Worm (Caenorhabditis elegans) whole organism, young adult: Measurements from ENCODE around the gene best-18.

Experiments used
- B0019.2 ChIP-seq: fragments of 200-800 bp; sonication (Bioruptor generic); conservative IDR thresholded peaks from 2 replicates; pipeline ENCODE4 v1.3.6; 2022; ENCODE audit warnings: missing genetic modification reagents, missing genetic modification characterization, missing compliant biosample characterization
- F10E7.11 ChIP-seq: sonication (generic microtip); optimal IDR thresholded peaks from 2 replicates; lab custom pipeline; 2017; ENCODE audit warnings: mild to moderate bottlenecking, missing genetic modification characterization, moderate library complexity, missing compliant biosample characterization
- F22D6.2 ChIP-seq: sonication (generic microtip); optimal IDR thresholded peaks from 2 replicates; lab custom pipeline; 2016; ENCODE audit warnings: mild to moderate bottlenecking, missing genetic modification characterization, missing compliant biosample characterization
- F49E8.2 ChIP-seq: sonication (generic microtip); optimal IDR thresholded peaks from 3 replicates; lab custom pipeline; 2017; ENCODE audit warnings: missing genetic modification characterization, mild to moderate bottlenecking, missing compliant biosample characterization, antibody characterized with exemption, moderate library complexity; ENCODE audit not compliant: insufficient read depth
- F52B5.7 ChIP-seq: sonication (generic microtip); optimal IDR thresholded peaks from 2 replicates; lab custom pipeline; 2016; ENCODE audit warnings: mild to moderate bottlenecking, missing genetic modification characterization, missing compliant biosample characterization
- T07F8.4 ChIP-seq: sonication (generic microtip); optimal IDR thresholded peaks from 2 replicates; lab custom pipeline; 2016; ENCODE audit warnings: mild to moderate bottlenecking, missing genetic modification characterization, moderate library complexity, missing compliant biosample characterization
- Y79H2A.3 ChIP-seq: fragments of 200-800 bp; sonication (Bioruptor generic); conservative IDR thresholded peaks from 2 replicates; pipeline ENCODE4 v1.3.6; 2022; ENCODE audit warnings: missing genetic modification reagents, missing genetic modification characterization, missing compliant biosample characterization
- ama-1 ChIP-seq, 3 experiments: fragments of 150-350 bp in 1 of 3; sonication (generic microtip) in 2 of 3; optimal IDR thresholded peaks; 2 replicates each; lab custom pipeline; 2014 to 2018; ENCODE audit warnings: missing biosample characterization in 2 of 3, missing genetic modification characterization in 2 of 3, missing genetic modification reagents in 2 of 3
- attf-5 ChIP-seq: fragments of 200-800 bp; sonication (Bioruptor generic); optimal IDR thresholded peaks from 2 replicates; lab custom pipeline; 2018; ENCODE audit warnings: mild to moderate bottlenecking, missing genetic modification characterization, missing compliant biosample characterization
- bed-1 ChIP-seq: fragments of 200-800 bp; sonication (Bioruptor generic); IDR thresholded peaks from 2 replicates; pipeline ENCODE4 v1.3.6; 2022; ENCODE audit warnings: missing genetic modification reagents, missing genetic modification characterization, missing compliant biosample characterization
- ceh-40 ChIP-seq: fragments of 200-800 bp; sonication (Bioruptor generic); IDR thresholded peaks from 2 replicates; pipeline ENCODE4 v1.3.6; 2022; ENCODE audit warnings: missing genetic modification characterization, missing compliant biosample characterization
- ceh-79 ChIP-seq: sonication (generic microtip); optimal IDR thresholded peaks from 2 replicates; lab custom pipeline; 2017; ENCODE audit warnings: mild to moderate bottlenecking, missing genetic modification characterization, missing compliant biosample characterization
- chd-7 ChIP-seq: sonication (generic microtip); optimal IDR thresholded peaks from 2 replicates; lab custom pipeline; 2016; ENCODE audit warnings: mild to moderate bottlenecking, missing genetic modification characterization, moderate library complexity, missing compliant biosample characterization
- dpff-1 ChIP-seq: sonication (generic microtip); optimal IDR thresholded peaks from 2 replicates; lab custom pipeline; 2017; ENCODE audit warnings: mild to moderate bottlenecking, missing genetic modification characterization, missing compliant biosample characterization
- gei-17 ChIP-seq: fragments of 200-800 bp; sonication (Bioruptor generic); optimal IDR thresholded peaks from 2 replicates; lab custom pipeline; 2018; ENCODE audit warnings: mild to moderate bottlenecking, missing genetic modification characterization, missing compliant biosample characterization
- lag-1 ChIP-seq: fragments of 200-800 bp; sonication (Bioruptor generic); IDR thresholded peaks from 2 replicates; pipeline ENCODE4 v1.3.6; 2022; ENCODE audit warnings: missing genetic modification reagents, missing genetic modification characterization, missing compliant biosample characterization
- let-526 ChIP-seq: fragments of 200-800 bp; sonication (Bioruptor generic); IDR thresholded peaks from 2 replicates; pipeline ENCODE4 v1.3.6; 2022; ENCODE audit warnings: missing genetic modification reagents, missing genetic modification characterization, missing compliant biosample characterization
- let-607 ChIP-seq, 2 experiments: fragments of 200-800 bp in 1 of 2; sonication (Bioruptor generic) in 1 of 2; sonication (generic microtip) in 1 of 2; optimal IDR thresholded peaks; 2 replicates each; lab custom pipeline; 2016 to 2018; ENCODE audit warnings: mild to moderate bottlenecking in 2 of 2, missing compliant biosample characterization in 2 of 2, missing genetic modification characterization in 2 of 2, moderate library complexity in 2 of 2, missing genotype in 1 of 2
- lin-26 ChIP-seq: fragments of 200-800 bp; sonication (Bioruptor generic); IDR thresholded peaks from 2 replicates; pipeline ENCODE4 v1.3.6; 2022; ENCODE audit warnings: missing genetic modification reagents, missing genetic modification characterization, missing compliant biosample characterization
- lsl-1 ChIP-seq: fragments of 200-800 bp; sonication (Bioruptor generic); optimal IDR thresholded peaks from 2 replicates; lab custom pipeline; 2018; ENCODE audit warnings: mild to moderate bottlenecking, missing genetic modification characterization, moderate library complexity, missing compliant biosample characterization
- madf-6 ChIP-seq: fragments of 200-800 bp; sonication (Bioruptor generic); IDR thresholded peaks from 2 replicates; pipeline ENCODE4 v1.3.6; 2022; ENCODE audit warnings: missing genetic modification reagents, missing genetic modification characterization, missing compliant biosample characterization
- mcd-1 ChIP-seq: fragments of 200-800 bp; sonication (Bioruptor generic); IDR thresholded peaks from 2 replicates; pipeline ENCODE4 v1.3.6; 2022; ENCODE audit warnings: missing genetic modification reagents, missing genetic modification characterization, missing compliant biosample characterization
- nfya-1 ChIP-seq: sonication (generic microtip); optimal IDR thresholded peaks from 2 replicates; lab custom pipeline; 2017; ENCODE audit warnings: antibody characterized with exemption, missing compliant biosample characterization, missing genetic modification characterization, borderline replicate concordance; ENCODE audit not compliant: insufficient read depth
- nfya-2 ChIP-seq: fragments of 200-800 bp; sonication (Bioruptor generic); IDR thresholded peaks from 2 replicates; pipeline ENCODE4 v1.3.6; 2022; ENCODE audit warnings: missing genetic modification reagents, missing genetic modification characterization, missing compliant biosample characterization
- nfyb-1 ChIP-seq: fragments of 200-800 bp; sonication (Bioruptor generic); IDR thresholded peaks from 2 replicates; pipeline ENCODE4 v1.3.6; 2022; ENCODE audit warnings: missing genetic modification reagents, missing genetic modification characterization, missing compliant biosample characterization
- nhr-120 ChIP-seq: fragments of 200-800 bp; sonication (Bioruptor generic); IDR thresholded peaks from 2 replicates; pipeline ENCODE4 v1.3.6; 2022; ENCODE audit warnings: missing genetic modification characterization, missing compliant biosample characterization
- nhr-80 ChIP-seq: sonication (generic microtip); optimal IDR thresholded peaks from 2 replicates; lab custom pipeline; 2016; ENCODE audit warnings: missing genetic modification characterization, missing compliant biosample characterization
- nhr-90 ChIP-seq: sonication (generic microtip); optimal IDR thresholded peaks from 2 replicates; lab custom pipeline; 2016; ENCODE audit warnings: missing genotype, mild to moderate bottlenecking, missing genetic modification characterization, missing compliant biosample characterization
- rcor-1 ChIP-seq: fragments of 200-800 bp; sonication (Bioruptor generic); IDR thresholded peaks from 2 replicates; pipeline ENCODE4 v1.3.6; 2022; ENCODE audit warnings: missing genetic modification reagents, missing genetic modification characterization, missing compliant biosample characterization
- rec-8 ChIP-seq, 2 experiments: sonication (generic microtip); optimal IDR thresholded peaks; 2 replicates each; lab custom pipeline; 2016; ENCODE audit warnings: mild to moderate bottlenecking in 2 of 2, missing genetic modification characterization in 2 of 2, missing genetic modification reagents in 2 of 2, missing genotype in 2 of 2, missing biosample characterization in 1 of 2, missing compliant biosample characterization in 1 of 2, moderate library complexity in 1 of 2
- tlf-1 ChIP-seq: fragments of 200-800 bp; sonication (Bioruptor generic); optimal IDR thresholded peaks from 2 replicates; lab custom pipeline; 2018; ENCODE audit warnings: mild to moderate bottlenecking, missing genetic modification characterization, missing compliant biosample characterization
- unc-62 ChIP-seq: fragments of 150-350 bp; optimal IDR thresholded peaks from 2 replicates; lab custom pipeline; 2014; ENCODE audit warnings: missing biosample characterization, missing genetic modification reagents, missing genetic modification characterization
- zim-3 ChIP-seq: sonication (generic microtip); optimal IDR thresholded peaks from 2 replicates; lab custom pipeline; 2017; ENCODE audit warnings: mild to moderate bottlenecking, missing genetic modification characterization, moderate library complexity, missing compliant biosample characterization
- ztf-28 ChIP-seq: fragments of 200-800 bp; sonication (Bioruptor generic); IDR thresholded peaks from 2 replicates; pipeline ENCODE4 v1.3.6; 2022; ENCODE audit warnings: missing genetic modification reagents, missing genetic modification characterization, missing compliant biosample characterization
- ztf-3 ChIP-seq: fragments of 200-800 bp; sonication (Bioruptor generic); optimal IDR thresholded peaks from 2 replicates; lab custom pipeline; 2018; ENCODE audit warnings: mild to moderate bottlenecking, missing genetic modification characterization, missing compliant biosample characterization
- ztf-6 ChIP-seq: fragments of 200-800 bp; sonication (Bioruptor generic); IDR thresholded peaks from 2 replicates; pipeline ENCODE4 v1.3.6; 2022; ENCODE audit warnings: missing genetic modification reagents, missing genetic modification characterization, missing compliant biosample characterization

The best-18 gene

ce11 chrIII:10195911-10196310 is 16.3 kb upstream of the best-18 start:
- TF ChIP-seq ztf-3 (GFP tag; lab: Kevin White, UChicago) (no peak), rcor-1 (GFP tag; lab: Robert Waterston, UW) (no peak), ceh-79 (no peak), ztf-6 (GFP tag; lab: Robert Waterston, UW) (no peak), ceh-40 (no peak), zim-3 (tag; lab: Kevin White, UChicago) (no peak), gei-17 (no peak), B0019.2 (GFP tag; lab: Robert Waterston, UW) (no peak), let-526 (no peak), tlf-1 (no peak)

DNA sequence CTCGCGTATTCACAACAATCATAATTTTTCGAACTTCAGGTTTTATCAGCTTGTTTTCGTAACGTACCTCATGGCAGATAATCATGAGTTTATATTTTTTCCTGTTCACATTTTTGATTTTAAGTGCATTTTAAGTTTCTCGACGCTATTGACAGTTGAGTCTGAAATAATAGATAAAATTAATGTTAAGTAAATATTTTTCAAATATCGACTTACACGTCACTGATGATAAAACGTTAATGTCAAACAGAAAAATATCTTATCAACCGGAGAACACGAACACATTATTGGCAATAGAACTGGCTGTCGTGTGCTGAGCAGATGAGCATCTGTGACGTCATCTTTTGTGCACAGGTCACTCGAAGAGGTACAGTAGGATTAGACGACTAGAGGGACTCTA is 15.4 kb upstream of the best-18 start:
- no peak for TF ChIP-seq bed-1 (GFP tag; lab: Robert Waterston, UW)
- TF ChIP-seq F49E8.2 (tag; lab: Kevin White, UChicago): no peak
- no peak for TF ChIP-seq F10E7.11 (tag; lab: Kevin White, UChicago)
- TF ChIP-seq dpff-1 (tag; lab: Kevin White, UChicago): no peak
- no peak for TF ChIP-seq nfya-1 (tag; lab: Kevin White, UChicago)
- no peak for TF ChIP-seq lsl-1 (GFP tag; lab: Kevin White, UChicago)
- peak in 1 of 2 experiments; percentile 39 for TF ChIP-seq let-607 (tag; optimal IDR thresholded peaks at IDR 0.05; lab: Kevin White, UChicago)
- no peak for TF ChIP-seq mcd-1 (GFP tag; lab: Robert Waterston, UW)
- no peak for TF ChIP-seq nfya-2 (GFP tag; lab: Robert Waterston, UW)
- no peak for TF ChIP-seq nhr-80 (tag; lab: Kevin White, UChicago)
- TF ChIP-seq unc-62 (GFP tag; lab: Kevin White, UChicago): peak; percentile 56
- TF ChIP-seq nfyb-1 (GFP tag; lab: Robert Waterston, UW): 0 out of 2 replicates have a peak, but pooled peaks have one; percentile 30
- TF ChIP-seq T07F8.4 (tag; lab: Kevin White, UChicago): no peak
- TF ChIP-seq nhr-90 (tag; lab: Kevin White, UChicago): no peak

ce11 chrIII:10197416-10197815 is 14.8 kb upstream of the best-18 start, which contains the start of gene dod-6:
TSS of gene dod-6 (plus strand) at chrIII:10197716.
- TF ChIP-seq ama-1 (optimal IDR thresholded peaks at IDR 0.05; lab: Kevin White, UChicago): no peak
- TF ChIP-seq ama-1 (GFP tag; optimal IDR thresholded peaks at IDR 0.05; lab: Kevin White, UChicago): no peak
- no peak for TF ChIP-seq attf-5 (GFP tag; lab: Kevin White, UChicago)
- no peak for TF ChIP-seq F52B5.7
- TF ChIP-seq madf-6 (GFP tag; lab: Robert Waterston, UW): no peak
- TF ChIP-seq lag-1 (GFP tag; lab: Robert Waterston, UW): no peak
- no peak for TF ChIP-seq lin-26 (GFP tag; lab: Robert Waterston, UW)
- no peak for TF ChIP-seq F22D6.2
- no peak for TF ChIP-seq nhr-80 (tag; lab: Kevin White, UChicago)
- TF ChIP-seq Y79H2A.3 (GFP tag; lab: Robert Waterston, UW): no peak
- TF ChIP-seq let-607 (tag; optimal IDR thresholded peaks at IDR 0.05; lab: Kevin White, UChicago): no peak
- no peak for TF ChIP-seq ztf-28 (GFP tag; lab: Robert Waterston, UW)
- no peak for TF ChIP-seq nfyb-1 (GFP tag; lab: Robert Waterston, UW)
- TF ChIP-seq chd-7 (tag; lab: Kevin White, UChicago): no peak
- TF ChIP-seq rec-8 (tag; optimal IDR thresholded peaks at IDR 0.05; lab: Kevin White, UChicago): no peak
- no peak for TF ChIP-seq nhr-120 (GFP tag; lab: Robert Waterston, UW)
